Worm (Caenorhabditis elegans) whole organism, mixed stage, embryonic: ENCODE results near the gene chil-17.

Source experiments
- M03D4.4 ChIP-seq: sonication (generic microtip); optimal IDR thresholded peaks from 2 replicates; lab custom pipeline; 2017; ENCODE audit warnings: mild to moderate bottlenecking, missing genetic modification characterization, missing compliant biosample characterization
- bed-3 ChIP-seq: fragments of 200-800 bp; sonication (Bioruptor generic); optimal IDR thresholded peaks from 3 replicates; lab custom pipeline; 2018; ENCODE audit warnings: mild to moderate bottlenecking, missing genetic modification characterization, moderate library complexity, missing compliant biosample characterization
- blmp-1 ChIP-seq: fragments of 150-350 bp; optimal IDR thresholded peaks from 2 replicates; lab custom pipeline; 2014; ENCODE audit warnings: missing biosample characterization, missing genetic modification characterization
- ceh-39 ChIP-seq: fragments of 150-350 bp; optimal IDR thresholded peaks from 2 replicates; lab custom pipeline; 2014; ENCODE audit warnings: missing biosample characterization, missing genetic modification characterization
- ceh-83 ChIP-seq: fragments of 200-800 bp; sonication (Bioruptor generic); optimal IDR thresholded peaks from 2 replicates; lab custom pipeline; 2018; ENCODE audit warnings: mild to moderate bottlenecking, missing genetic modification characterization, missing compliant biosample characterization
- ces-1 ChIP-seq: fragments of 150-350 bp; optimal IDR thresholded peaks from 2 replicates; lab custom pipeline; 2014; ENCODE audit warnings: missing biosample characterization, missing genetic modification reagents, missing genetic modification characterization
- drap-1 ChIP-seq: fragments of 200-800 bp; sonication (Bioruptor generic); optimal IDR thresholded peaks from 3 replicates; lab custom pipeline; 2018; ENCODE audit warnings: mild to moderate bottlenecking, missing genetic modification characterization, missing compliant biosample characterization
- elt-1 ChIP-seq: sonication (generic microtip); optimal IDR thresholded peaks from 2 replicates; lab custom pipeline; 2017; ENCODE audit warnings: missing genetic modification characterization, mild to moderate bottlenecking, missing compliant biosample characterization, antibody characterized with exemption, moderate library complexity, borderline replicate concordance; ENCODE audit not compliant: insufficient read depth
- elt-3 ChIP-seq: fragments of 150-350 bp; optimal IDR thresholded peaks from 2 replicates; lab custom pipeline; 2014; ENCODE audit warnings: missing biosample characterization, missing genetic modification characterization
- flh-1 ChIP-seq: fragments of 200-800 bp; sonication (Bioruptor generic); optimal IDR thresholded peaks from 2 replicates; lab custom pipeline; 2018; ENCODE audit warnings: mild to moderate bottlenecking, missing genetic modification characterization, moderate library complexity, missing compliant biosample characterization
- ham-2 ChIP-seq: fragments of 200-800 bp; sonication (Bioruptor generic); optimal IDR thresholded peaks from 2 replicates; lab custom pipeline; 2018; ENCODE audit warnings: mild to moderate bottlenecking, missing genetic modification characterization, missing compliant biosample characterization
- lin-32 ChIP-seq: fragments of 200-800 bp; sonication (Bioruptor generic); optimal IDR thresholded peaks from 2 replicates; lab custom pipeline; 2018; ENCODE audit warnings: mild to moderate bottlenecking, missing genetic modification characterization, missing compliant biosample characterization
- lsy-2 ChIP-seq: fragments of 150-350 bp; optimal IDR thresholded peaks from 2 replicates; lab custom pipeline; 2014; ENCODE audit warnings: missing biosample characterization, missing genetic modification characterization
- mab-5 ChIP-seq: fragments of 150-350 bp; optimal IDR thresholded peaks from 2 replicates; lab custom pipeline; 2014; ENCODE audit warnings: missing biosample characterization, missing genetic modification characterization
- mep-1 ChIP-seq: fragments of 150-350 bp; optimal IDR thresholded peaks from 2 replicates; lab custom pipeline; 2017; ENCODE audit warnings: missing biosample characterization, missing genetic modification reagents, missing genetic modification characterization, inconsistent platforms
- mls-2 ChIP-seq: sonication (generic microtip); optimal IDR thresholded peaks from 2 replicates; lab custom pipeline; 2016; ENCODE audit warnings: mild to moderate bottlenecking, missing genetic modification characterization, moderate library complexity, missing compliant biosample characterization
- nhr-12 ChIP-seq: fragments of 150-350 bp; optimal IDR thresholded peaks from 2 replicates; lab custom pipeline; 2014; ENCODE audit warnings: missing biosample characterization, missing genetic modification characterization
- nhr-2 ChIP-seq: fragments of 150-350 bp; optimal IDR thresholded peaks from 2 replicates; lab custom pipeline; 2014; ENCODE audit warnings: missing biosample characterization, missing genetic modification characterization
- nhr-237 ChIP-seq: fragments of 150-350 bp; optimal IDR thresholded peaks from 2 replicates; lab custom pipeline; 2014; ENCODE audit warnings: missing biosample characterization, missing genetic modification characterization
- nhr-28 ChIP-seq: fragments of 150-350 bp; optimal IDR thresholded peaks from 2 replicates; lab custom pipeline; 2014; ENCODE audit warnings: missing biosample characterization, missing genetic modification characterization
- nhr-76 ChIP-seq: sonication (generic microtip); optimal IDR thresholded peaks from 2 replicates; lab custom pipeline; 2017; ENCODE audit warnings: missing biosample characterization, missing genetic modification characterization
- pha-4 ChIP-seq: fragments of 150-350 bp; optimal IDR thresholded peaks from 2 replicates; lab custom pipeline; 2018; ENCODE audit warnings: missing biosample characterization, missing genetic modification reagents, missing genetic modification characterization
- sem-2 ChIP-seq: fragments of 200-800 bp; sonication (Bioruptor generic); optimal IDR thresholded peaks from 2 replicates; lab custom pipeline; 2018; ENCODE audit warnings: mild to moderate bottlenecking, missing genetic modification characterization, missing compliant biosample characterization
- snpc-4 ChIP-seq: fragments of 150-350 bp; optimal IDR thresholded peaks from 2 replicates; lab custom pipeline; 2014; ENCODE audit warnings: missing biosample characterization, missing genetic modification characterization
- sptf-1 ChIP-seq: sonication (generic microtip); optimal IDR thresholded peaks from 2 replicates; lab custom pipeline; 2017; ENCODE audit warnings: mild to moderate bottlenecking, missing genetic modification characterization, moderate library complexity, missing compliant biosample characterization
- tbx-8 ChIP-seq: fragments of 200-800 bp; sonication (Bioruptor generic); optimal IDR thresholded peaks from 2 replicates; lab custom pipeline; 2018; ENCODE audit warnings: mild to moderate bottlenecking, missing genetic modification characterization, moderate library complexity, missing compliant biosample characterization
- unc-120 ChIP-seq: sonication (generic microtip); optimal IDR thresholded peaks from 2 replicates; lab custom pipeline; 2017; ENCODE audit warnings: missing genetic modification characterization, missing compliant biosample characterization; ENCODE audit not compliant: poor library complexity, severe bottlenecking
- unc-39 ChIP-seq: fragments of 150-350 bp; optimal IDR thresholded peaks from 2 replicates; lab custom pipeline; 2014; ENCODE audit warnings: missing biosample characterization, missing genetic modification characterization
- unc-62 ChIP-seq: fragments of 150-350 bp; optimal IDR thresholded peaks from 2 replicates; lab custom pipeline; 2014; ENCODE audit warnings: missing biosample characterization, missing genetic modification reagents, missing genetic modification characterization
- zip-8 ChIP-seq: fragments of 150-350 bp; optimal IDR thresholded peaks from 2 replicates; lab custom pipeline; 2014; ENCODE audit warnings: missing biosample characterization, missing genetic modification characterization
- ztf-11 ChIP-seq: fragments of 150-350 bp; optimal IDR thresholded peaks from 2 replicates; lab custom pipeline; 2014; ENCODE audit warnings: missing biosample characterization, missing genetic modification characterization

chil-17 gene

DNA sequence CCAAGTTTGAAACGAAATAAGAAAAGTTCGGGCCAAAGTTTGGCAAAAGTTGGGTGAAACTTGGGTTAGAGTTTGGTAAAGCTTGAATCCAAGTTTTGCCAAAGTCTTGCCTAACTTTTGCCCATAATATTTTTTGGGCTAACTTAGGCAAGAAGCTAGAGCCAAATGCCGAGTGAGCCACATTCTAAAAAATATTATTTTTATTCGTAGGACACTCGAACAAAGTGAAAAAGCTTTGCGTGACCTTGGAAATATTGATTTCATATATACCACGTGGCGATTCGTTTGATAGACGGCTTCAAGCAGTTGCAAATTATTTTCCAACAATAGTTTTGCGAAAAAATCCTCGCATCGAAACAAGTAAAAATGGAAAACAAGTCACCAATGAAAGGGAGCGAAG, 36.1 kb downstream of the chil-17 start, which contains the start of gene Y51B9A.5:
Gene Y51B9A.5 (plus strand): TSS at position 301 of the 400 bp plus-strand sequence.
- TF ChIP-seq unc-62 (GFP tag; lab: Kevin White, UChicago) (no peak), unc-120 (no peak), ceh-83 (no peak), nhr-2 (tag; lab: Kevin White, UChicago) (no peak), nhr-12 (tag; lab: Kevin White, UChicago) (no peak), mls-2 (no peak), sptf-1 (no peak), lin-32 (no peak), M03D4.4 (tag; lab: Kevin White, UChicago) (no peak), ces-1 (GFP tag; lab: Kevin White, UChicago) (no peak), bed-3 (GFP tag; lab: Kevin White, UChicago) (no peak), unc-39 (no peak)

ce11 chrII:9403087-9403486, 36.9 kb downstream of the chil-17 start, which contains the start of gene Y51B9A.6:
TSS of gene Y51B9A.6 (minus strand) at chrII:9403187.
- TF ChIP-seq zip-8 (no peak), ceh-39 (tag; lab: Kevin White, UChicago) (no peak), unc-120 (no peak), drap-1 (GFP tag; lab: Kevin White, UChicago) (no peak), ham-2 (GFP tag; lab: Kevin White, UChicago) (no peak), nhr-2 (tag; lab: Kevin White, UChicago) (no peak), blmp-1 (tag; lab: Kevin White, UChicago) (no peak), ces-1 (GFP tag; lab: Kevin White, UChicago) (no peak), nhr-28 (tag; lab: Kevin White, UChicago) (no peak), ceh-83 (no peak), tbx-8 (GFP tag; lab: Kevin White, UChicago) (no peak), bed-3 (GFP tag; lab: Kevin White, UChicago) (no peak), nhr-237 (tag; lab: Kevin White, UChicago) (no peak), elt-3 (no peak), mab-5 (tag; lab: Kevin White, UChicago) (no peak), nhr-12 (tag; lab: Kevin White, UChicago) (no peak), flh-1 (GFP tag; lab: Kevin White, UChicago) (no peak), M03D4.4 (tag; lab: Kevin White, UChicago) (no peak), snpc-4 (tag; lab: Kevin White, UChicago) (no peak)

DNA sequence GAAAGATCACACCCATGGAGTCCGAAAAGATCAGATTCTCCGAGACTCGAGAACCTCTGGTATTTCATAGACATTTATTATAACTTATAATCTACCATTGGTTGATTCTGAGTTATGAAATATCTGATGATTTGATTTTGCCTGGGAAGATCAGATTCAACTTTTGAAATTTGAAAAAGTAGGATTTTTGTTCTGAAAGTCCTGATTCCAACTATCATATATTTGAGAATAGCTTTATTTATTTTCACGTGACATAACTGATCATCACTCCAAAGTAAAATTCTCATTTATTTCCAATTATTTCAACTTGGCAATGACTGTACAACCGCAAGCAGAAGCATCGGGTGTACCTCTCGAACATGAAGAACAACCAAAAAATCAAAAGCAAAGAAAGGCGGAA, 40.2 kb downstream of the chil-17 start, which contains the start of gene Y51B9A.7:
Gene Y51B9A.7 (plus strand): TSS at position 301 of the 400 bp plus-strand sequence.
- TF ChIP-seq ces-1 (GFP tag; lab: Kevin White, UChicago), result no peak

DNA sequence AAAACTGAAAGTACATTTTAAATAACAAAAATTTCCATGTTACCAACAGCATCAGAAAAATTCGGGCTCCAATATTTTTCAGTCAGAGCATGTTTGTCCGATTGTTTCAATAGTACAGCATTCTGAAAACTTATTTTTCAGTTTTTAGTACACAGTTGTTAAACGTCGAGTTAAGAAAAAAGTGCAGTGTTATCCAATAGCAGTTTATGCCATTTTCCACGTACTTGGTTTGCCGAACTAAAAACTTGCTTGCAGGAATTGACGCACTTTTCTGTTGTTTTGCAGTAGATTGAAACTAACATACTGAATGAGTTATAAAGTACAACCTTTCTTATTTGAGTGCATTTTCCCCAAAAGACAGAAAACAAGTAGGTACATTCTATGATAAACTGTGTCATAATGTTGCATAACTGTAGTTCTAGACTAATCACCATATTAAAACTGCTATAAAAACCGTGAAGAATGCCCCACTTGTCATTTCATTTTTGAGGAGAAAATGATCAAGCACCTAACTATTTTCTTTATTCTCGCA, 41.5 kb downstream of the chil-17 start, which contains the start of the genes Y51B9A.14 and Y51B9A.8:
Gene Y51B9A.14 (minus strand): TSS at position 101 of the 532 bp plus-strand sequence.
Gene Y51B9A.8 (plus strand): TSS at position 482 of the 532 bp plus-strand sequence.
- no peak for TF ChIP-seq nhr-76 (tag; lab: Kevin White, UChicago)
- no peak for TF ChIP-seq elt-1 (tag; lab: Kevin White, UChicago)
- no peak for TF ChIP-seq pha-4 (tag; lab: Kevin White, UChicago)
- TF ChIP-seq blmp-1 (tag; lab: Kevin White, UChicago), result no peak
- TF ChIP-seq ztf-11 (tag; lab: Kevin White, UChicago), result no peak
- no peak for TF ChIP-seq lsy-2 (tag; lab: Kevin White, UChicago)
- no peak for TF ChIP-seq mab-5 (tag; lab: Kevin White, UChicago)
- TF ChIP-seq bed-3 (GFP tag; lab: Kevin White, UChicago), result no peak
- TF ChIP-seq flh-1 (GFP tag; lab: Kevin White, UChicago), result no peak
- no peak for TF ChIP-seq mep-1 (tag; lab: Kevin White, UChicago)
- no peak for TF ChIP-seq drap-1 (GFP tag; lab: Kevin White, UChicago)
- no peak for TF ChIP-seq ceh-39 (tag; lab: Kevin White, UChicago)
- TF ChIP-seq elt-3, result no peak
- TF ChIP-seq tbx-8 (GFP tag; lab: Kevin White, UChicago), result no peak
- TF ChIP-seq lin-32, result no peak
- TF ChIP-seq nhr-2 (tag; lab: Kevin White, UChicago), result no peak
- TF ChIP-seq nhr-28 (tag; lab: Kevin White, UChicago), result no peak
- no peak for TF ChIP-seq sem-2
- TF ChIP-seq snpc-4 (tag; lab: Kevin White, UChicago), result no peak
